Fruit fly (Drosophila melanogaster) whole organism, adult: ENCODE data around the gene DEF8.

Experiments used
- CG12768 ChIP-seq: fragments of 200-800 bp; sonication (Bioruptor generic); optimal IDR thresholded peaks from 2 replicates; lab custom pipeline; 2017; ENCODE audit warnings: missing biosample characterization, missing genetic modification characterization, mild to moderate bottlenecking, moderate library complexity, missing genetic modification reagents
- CG1620 ChIP-seq: fragments of 200-800 bp; sonication (Bioruptor generic); optimal IDR thresholded peaks from 2 replicates; lab custom pipeline; 2016; ENCODE audit warnings: missing biosample characterization, missing genetic modification characterization
- CG33017 ChIP-seq: fragments of 200-800 bp; sonication (Bioruptor generic); optimal IDR thresholded peaks from 2 replicates; lab custom pipeline; 2018; ENCODE audit warnings: missing biosample characterization, mild to moderate bottlenecking, missing genetic modification characterization, moderate library complexity
- CG5204 ChIP-seq: fragments of 200-800 bp; sonication (Bioruptor generic); optimal IDR thresholded peaks from 2 replicates; lab custom pipeline; 2016; ENCODE audit warnings: missing biosample characterization, missing genetic modification characterization
- CG7045 ChIP-seq: fragments of 200-800 bp; sonication (Bioruptor generic); optimal IDR thresholded peaks from 2 replicates; lab custom pipeline; 2017; ENCODE audit warnings: missing biosample characterization, mild to moderate bottlenecking, missing genetic modification characterization
- Crg-1 ChIP-seq: fragments of 200-800 bp; sonication (Bioruptor generic); optimal IDR thresholded peaks from 2 replicates; lab custom pipeline; 2016; ENCODE audit warnings: missing biosample characterization, missing genetic modification characterization
- cnc ChIP-seq, 2 experiments: fragments of >200 bp; optimal IDR thresholded peaks; 2 replicates each; lab custom pipeline; 2017
- toe ChIP-seq: fragments of 200-800 bp; sonication (Bioruptor generic); optimal IDR thresholded peaks from 2 replicates; lab custom pipeline; 2016; ENCODE audit warnings: missing biosample characterization, missing genetic modification characterization

DNA sequence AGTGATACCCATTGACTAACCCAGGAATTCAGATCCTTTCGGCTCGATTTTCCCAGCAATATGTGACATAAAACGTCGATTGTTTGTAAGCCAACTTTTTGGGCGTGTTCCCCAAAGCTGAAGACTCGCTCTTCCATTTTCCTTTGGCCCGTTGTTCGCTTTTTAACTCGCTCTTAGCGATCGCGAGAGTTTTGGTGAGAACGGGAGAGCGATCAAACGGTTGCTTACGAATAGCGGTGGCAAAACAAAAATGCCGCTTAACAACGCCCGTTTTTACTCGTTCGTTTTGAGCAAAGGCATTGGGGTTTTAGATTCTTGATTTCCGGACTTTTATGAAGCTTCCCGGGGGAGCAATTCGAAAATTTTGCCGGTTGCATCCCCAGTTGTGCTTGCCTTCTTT lies 15.0 kb downstream of the DEF8 start:
- TF ChIP-seq Crg-1 (GFP tag; lab: Kevin White, UChicago) (no peak), CG1620 (GFP tag; lab: Kevin White, UChicago) (no peak), CG7045 (GFP tag; lab: Kevin White, UChicago) (no peak), CG12768 (GFP tag; lab: Kevin White, UChicago) (no peak), CG5204 (no peak), CG33017 (tag; lab: Kevin White, UChicago) (no peak), toe (no peak), cnc (optimal IDR thresholded peaks at IDR 0.05; lab: Kevin White, UChicago) (no peak)
